Fruit fly (Drosophila melanogaster) whole organism, embryonic: ENCODE results near the gene Cyp310a1.
A peak's percentile ranks its signal among the peaks of the same experiment; 100 is the strongest.

Experiments
- Antp ChIP-seq: fragments of 200-800 bp; sonication (Bioruptor generic); optimal IDR thresholded peaks from 3 replicates; lab custom pipeline; 2016; ENCODE audit warnings: missing biosample characterization, missing genetic modification characterization
- BEAF-32 ChIP-seq: fragments of 200-800 bp; sonication (Bioruptor generic); optimal IDR thresholded peaks from 3 replicates; lab custom pipeline; 2017; ENCODE audit warnings: missing biosample characterization, missing genetic modification characterization, mild to moderate bottlenecking, moderate library complexity, missing genetic modification reagents
- CG10959 ChIP-seq: fragments of 200-800 bp; sonication (Bioruptor generic); IDR thresholded peaks from 2 replicates; pipeline ENCODE4 v1.3.6; 2022; ENCODE audit warnings: missing biosample characterization, missing genetic modification characterization
- CG12104 ChIP-seq: fragments of 200-800 bp; sonication (Bioruptor generic); optimal IDR thresholded peaks from 3 replicates; lab custom pipeline; 2016; ENCODE audit warnings: missing biosample characterization, missing genetic modification characterization
- CG12219 ChIP-seq: fragments of 200-800 bp; sonication (Bioruptor generic); optimal IDR thresholded peaks from 3 replicates; lab custom pipeline; 2018; ENCODE audit warnings: missing biosample characterization, mild to moderate bottlenecking, missing genetic modification characterization
- CG13894 ChIP-seq: fragments of 200-800 bp; sonication (Bioruptor generic); optimal IDR thresholded peaks from 3 replicates; lab custom pipeline; 2018; ENCODE audit warnings: missing biosample characterization, mild to moderate bottlenecking, missing genetic modification characterization, moderate library complexity
- CG17612 ChIP-seq: fragments of 200-800 bp; sonication (Bioruptor generic); IDR thresholded peaks from 2 replicates; pipeline ENCODE4 v1.3.6; 2022; ENCODE audit warnings: missing biosample characterization, missing genetic modification characterization
- CG4282 ChIP-seq: fragments of 200-800 bp; sonication (Bioruptor generic); optimal IDR thresholded peaks from 2 replicates; lab custom pipeline; 2016; ENCODE audit warnings: missing biosample characterization, missing genetic modification characterization
- CG6254 ChIP-seq: fragments of 200-800 bp; sonication (Bioruptor generic); optimal IDR thresholded peaks from 3 replicates; lab custom pipeline; 2017; ENCODE audit warnings: mild to moderate bottlenecking, missing biosample characterization, missing genetic modification reagents, missing genetic modification characterization
- CG6765 ChIP-seq: fragments of 200-800 bp; sonication (Bioruptor generic); optimal IDR thresholded peaks from 3 replicates; lab custom pipeline; 2017; ENCODE audit warnings: missing biosample characterization, mild to moderate bottlenecking, missing genetic modification characterization
- CG7271 ChIP-seq: fragments of 200-800 bp; sonication (Bioruptor generic); optimal IDR thresholded peaks from 2 replicates; lab custom pipeline; 2018; ENCODE audit warnings: missing biosample characterization, mild to moderate bottlenecking, missing genetic modification characterization, moderate library complexity
- CG7357 ChIP-seq: fragments of 200-800 bp; sonication (Bioruptor generic); IDR thresholded peaks from 3 replicates; pipeline ENCODE4 v1.3.6; 2022; ENCODE audit warnings: missing biosample characterization, missing genetic modification characterization
- CG8089 ChIP-seq: fragments of 200-800 bp; sonication (Bioruptor generic); optimal IDR thresholded peaks from 3 replicates; lab custom pipeline; 2016; ENCODE audit warnings: missing biosample characterization, missing genetic modification characterization
- CG9727 ChIP-seq: fragments of 200-800 bp; sonication (Bioruptor generic); optimal IDR thresholded peaks from 3 replicates; lab custom pipeline; 2017; ENCODE audit warnings: missing biosample characterization, mild to moderate bottlenecking, missing genetic modification characterization
- Dip2 ChIP-seq: fragments of 200-800 bp; sonication (Bioruptor generic); IDR thresholded peaks from 2 replicates; pipeline ENCODE4 v1.3.6; 2022; ENCODE audit warnings: missing biosample characterization, missing genetic modification characterization
- Doc3 ChIP-seq: fragments of 200-800 bp; sonication (Bioruptor generic); IDR thresholded peaks from 3 replicates; pipeline ENCODE4 v1.3.6; 2022; ENCODE audit warnings: missing biosample characterization, missing genetic modification characterization; ENCODE audit not compliant: partially characterized antibody
- Eip74EF ChIP-seq, 2 experiments: fragments of 200-800 bp in 1 of 2; fragments of >200 bp in 1 of 2; sonication (Bioruptor generic) in 1 of 2; optimal IDR thresholded peaks; 2 replicates each; lab custom pipeline; 2017 to 2019; ENCODE audit warnings: missing biosample characterization in 2 of 2, missing genetic modification characterization in 2 of 2, mild to moderate bottlenecking in 1 of 2, moderate library complexity in 1 of 2
- Fer3 ChIP-seq: fragments of 200-800 bp; sonication (Bioruptor generic); optimal IDR thresholded peaks from 2 replicates; lab custom pipeline; 2018; ENCODE audit warnings: missing biosample characterization, mild to moderate bottlenecking, missing genetic modification characterization, moderate library complexity
- Gug ChIP-seq: fragments of 200-800 bp; sonication (Bioruptor generic); IDR thresholded peaks from 4 replicates; pipeline ENCODE4 v1.3.6; 2022; ENCODE audit warnings: missing biosample characterization, missing genetic modification characterization
- HLH3B ChIP-seq: fragments of 200-800 bp; sonication (Bioruptor generic); IDR thresholded peaks from 2 replicates; pipeline ENCODE4 v1.3.6; 2022; ENCODE audit warnings: missing biosample characterization, missing genetic modification characterization
- Hr78 ChIP-seq, 2 experiments: fragments of 200-800 bp in 1 of 2; fragments of >200 bp in 1 of 2; sonication (Bioruptor generic) in 1 of 2; optimal IDR thresholded peaks; 2 replicates each; lab custom pipeline; 2017 to 2019; ENCODE audit warnings: missing biosample characterization in 2 of 2, missing genetic modification characterization in 2 of 2, mild to moderate bottlenecking in 1 of 2, moderate library complexity in 1 of 2
- Hsf ChIP-seq: fragments of 200-800 bp; sonication (Bioruptor generic); optimal IDR thresholded peaks from 3 replicates; lab custom pipeline; 2016; ENCODE audit warnings: missing biosample characterization, missing genetic modification characterization
- NFAT ChIP-seq: fragments of 200-800 bp; sonication (Bioruptor generic); IDR thresholded peaks from 2 replicates; pipeline ENCODE4 v1.3.6; 2022; ENCODE audit warnings: missing biosample characterization, missing genetic modification characterization
- NK7.1 ChIP-seq: fragments of 200-800 bp; sonication (Bioruptor generic); optimal IDR thresholded peaks from 3 replicates; lab custom pipeline; 2016; ENCODE audit warnings: missing biosample characterization, missing genetic modification characterization
- Rx ChIP-seq: fragments of 200-800 bp; sonication (Bioruptor generic); IDR thresholded peaks from 2 replicates; pipeline ENCODE4 v1.3.6; 2022; ENCODE audit warnings: missing biosample characterization, missing genetic modification characterization
- Scr ChIP-seq: fragments of 200-800 bp; sonication (Bioruptor generic); IDR thresholded peaks from 2 replicates; pipeline ENCODE4 v1.3.6; 2022; ENCODE audit warnings: missing biosample characterization, missing genetic modification characterization; ENCODE audit not compliant: partially characterized antibody
- Taf1 ChIP-seq: fragments of 200-800 bp; sonication (Bioruptor generic); IDR thresholded peaks from 2 replicates; pipeline ENCODE4 v1.3.6; 2022; ENCODE audit warnings: missing biosample characterization, missing genetic modification characterization
- esg ChIP-seq: fragments of 200-800 bp; sonication (Bioruptor generic); conservative IDR thresholded peaks from 2 replicates; pipeline ENCODE4 v1.3.6; 2022; ENCODE audit warnings: missing biosample characterization, missing genetic modification characterization
- exex ChIP-seq: fragments of 200-800 bp; sonication (Bioruptor generic); optimal IDR thresholded peaks from 4 replicates; lab custom pipeline; 2018; ENCODE audit warnings: missing biosample characterization, mild to moderate bottlenecking, missing genetic modification characterization, moderate library complexity
- eyg ChIP-seq: fragments of 200-800 bp; sonication (Bioruptor generic); optimal IDR thresholded peaks from 3 replicates; lab custom pipeline; 2016; ENCODE audit warnings: missing biosample characterization, missing genetic modification characterization
- ham ChIP-seq: fragments of 200-800 bp; sonication (Bioruptor generic); IDR thresholded peaks from 2 replicates; pipeline ENCODE4 v1.3.6; 2022; ENCODE audit warnings: missing biosample characterization, missing genetic modification characterization
- ind ChIP-seq: fragments of 200-800 bp; sonication (Bioruptor generic); optimal IDR thresholded peaks from 3 replicates; lab custom pipeline; 2016; ENCODE audit warnings: missing biosample characterization, missing genetic modification characterization
- inv ChIP-seq: fragments of 200-800 bp; sonication (Bioruptor generic); IDR thresholded peaks from 2 replicates; pipeline ENCODE4 v1.3.6; 2022; ENCODE audit warnings: missing biosample characterization, missing genetic modification characterization; ENCODE audit not compliant: partially characterized antibody
- lbe ChIP-seq: fragments of 200-800 bp; sonication (Bioruptor generic); optimal IDR thresholded peaks from 2 replicates; lab custom pipeline; 2016; ENCODE audit warnings: missing biosample characterization, mild to moderate bottlenecking, missing genetic modification characterization
- mirr ChIP-seq: fragments of 200-800 bp; sonication (Bioruptor generic); optimal IDR thresholded peaks from 3 replicates; lab custom pipeline; 2018; ENCODE audit warnings: missing biosample characterization, mild to moderate bottlenecking, missing genetic modification characterization
- pan ChIP-seq, 4 experiments: fragments of >200 bp in 3 of 4; fragments of 200-800 bp in 1 of 4; sonication (Bioruptor generic) in 1 of 4; optimal IDR thresholded peaks in 3 of 4; IDR thresholded peaks in 1 of 4; 2 replicates each; pipeline versions ENCODE4 v1.3.6 to Lab custom; 2017 to 2022; ENCODE audit warnings: missing biosample characterization in 2 of 4, missing genetic modification characterization in 2 of 4, mixed read lengths in 1 of 4
- peb ChIP-seq: fragments of 200-800 bp; sonication (Bioruptor generic); IDR thresholded peaks from 2 replicates; pipeline ENCODE4 v1.3.6; 2022; ENCODE audit warnings: missing biosample characterization, missing genetic modification characterization
- phol ChIP-seq: fragments of 200-800 bp; sonication (Bioruptor generic); optimal IDR thresholded peaks from 3 replicates; lab custom pipeline; 2018; ENCODE audit warnings: missing biosample characterization, mild to moderate bottlenecking, missing genetic modification characterization, moderate library complexity
- pita ChIP-seq: fragments of 200-800 bp; sonication (Bioruptor generic); optimal IDR thresholded peaks from 2 replicates; lab custom pipeline; 2017; ENCODE audit warnings: missing biosample characterization, mild to moderate bottlenecking, missing genetic modification characterization
- pros ChIP-seq: fragments of 200-800 bp; sonication (Bioruptor generic); optimal IDR thresholded peaks from 3 replicates; lab custom pipeline; 2019; ENCODE audit warnings: missing biosample characterization, mild to moderate bottlenecking, missing genetic modification characterization, moderate library complexity
- salm ChIP-seq: fragments of 200-800 bp; sonication (Bioruptor generic); optimal IDR thresholded peaks from 2 replicates; lab custom pipeline; 2018; ENCODE audit warnings: missing biosample characterization, mild to moderate bottlenecking, missing genetic modification characterization
- slbo ChIP-seq: fragments of 200-800 bp; sonication (Bioruptor generic); IDR thresholded peaks from 2 replicates; pipeline ENCODE4 v1.3.6; 2022; ENCODE audit warnings: missing biosample characterization, missing genetic modification characterization
- sug ChIP-seq: fragments of 200-800 bp; optimal IDR thresholded peaks from 2 replicates; lab custom pipeline; 2019; ENCODE audit warnings: missing biosample characterization, mild to moderate bottlenecking, missing genetic modification characterization, moderate library complexity
- tap ChIP-seq: fragments of 200-800 bp; optimal IDR thresholded peaks from 3 replicates; lab custom pipeline; 2019; ENCODE audit warnings: missing biosample characterization, mild to moderate bottlenecking, missing genetic modification characterization, moderate library complexity
- tgo ChIP-seq: fragments of 200-800 bp; sonication (Bioruptor generic); IDR thresholded peaks from 3 replicates; pipeline ENCODE4 v1.3.6; 2022; ENCODE audit warnings: missing biosample characterization, missing genetic modification characterization
- ttk ChIP-seq: fragments of 200-800 bp; sonication (Bioruptor generic); IDR thresholded peaks from 2 replicates; pipeline ENCODE4 v2.1.2; 2022; ENCODE audit warnings: missing biosample characterization, missing genetic modification characterization
- wek ChIP-seq: fragments of 200-800 bp; sonication (Bioruptor generic); optimal IDR thresholded peaks from 3 replicates; lab custom pipeline; 2018; ENCODE audit warnings: missing biosample characterization, mild to moderate bottlenecking, missing genetic modification characterization, moderate library complexity

Gene Cyp310a1

DNA sequence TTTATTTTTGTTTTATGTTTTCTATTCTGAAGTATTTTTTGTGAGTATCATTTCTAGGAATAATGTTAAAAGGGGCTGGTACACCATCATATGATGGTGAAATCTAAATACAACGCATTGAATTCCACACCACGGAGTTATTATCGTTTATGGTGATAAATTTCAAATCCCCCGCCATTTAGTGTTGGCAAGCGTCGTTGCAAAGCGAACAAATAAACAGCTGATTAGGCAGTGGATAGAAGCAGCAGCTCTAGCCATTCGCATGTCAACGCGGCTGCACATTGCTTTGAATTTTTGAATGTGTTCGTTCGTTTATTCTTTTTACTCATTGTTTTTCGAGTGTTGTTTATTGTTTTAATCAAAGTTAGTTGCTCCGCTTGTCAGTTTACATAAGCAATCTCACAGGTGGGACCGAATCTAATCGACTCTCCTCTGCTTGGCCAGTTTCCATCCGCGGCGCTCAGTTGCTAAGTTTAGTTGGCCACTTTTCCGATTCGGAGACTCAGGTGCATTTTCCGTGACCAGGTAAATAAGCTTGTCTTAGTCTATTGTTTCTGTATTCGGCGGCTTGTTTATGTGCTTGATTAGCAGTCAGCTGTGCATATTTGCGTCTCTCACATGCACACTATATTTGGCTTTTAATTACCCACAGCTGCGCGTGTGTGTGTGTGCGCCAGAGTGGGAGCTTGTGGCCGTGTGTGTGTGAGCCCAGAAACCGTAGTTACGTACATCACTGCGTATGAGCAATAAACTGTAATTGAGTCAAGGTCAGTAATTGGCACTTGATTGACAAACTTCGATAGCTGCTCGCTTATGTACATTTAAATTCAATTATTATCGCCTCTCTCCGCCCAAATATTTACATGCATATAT lies 24.4 kb upstream of the Cyp310a1 start, which contains the start of the genes Mst36Fa and CG31751 (continued):
- TF ChIP-seq CG6254 (GFP tag; lab: Kevin White, UChicago), result peak; percentile 55
- TF ChIP-seq wek (GFP tag; lab: Kevin White, UChicago), result peak; percentile 88
- no peak; the same call in 1 of the 2 replicates for TF ChIP-seq NFAT
- no peak for TF ChIP-seq ham
- peak; percentile 80 for TF ChIP-seq Fer3 (tag; lab: Kevin White, UChicago)
- TF ChIP-seq Gug, result no peak
- TF ChIP-seq pros (GFP tag; lab: Kevin White, UChicago), result no peak
- no peak for TF ChIP-seq esg (GFP tag; lab: Robert Waterston, UW)
- no peak for TF ChIP-seq Doc3 (GFP tag; lab: Robert Waterston, UW)
- TF ChIP-seq Hsf (GFP tag; lab: Kevin White, UChicago), result peak; percentile 64
- TF ChIP-seq peb (GFP tag; lab: Robert Waterston, UW), result no peak
- peak; percentile 45 for TF ChIP-seq slbo (GFP tag; lab: Robert Waterston, UW)
- TF ChIP-seq Scr (GFP tag; lab: Robert Waterston, UW), result no peak
- TF ChIP-seq Rx (GFP tag; lab: Robert Waterston, UW), result no peak
- peak; percentile 87 for TF ChIP-seq CG6765
- peak; percentile 81 for TF ChIP-seq NK7.1 (GFP tag; lab: Kevin White, UChicago)
- peak; percentile 63 for TF ChIP-seq tap (tag; lab: Kevin White, UChicago)
- TF ChIP-seq CG7357 (GFP tag; lab: Robert Waterston, UW), result no peak
- TF ChIP-seq tgo, result peak; percentile 28; the same call in 1 of the 3 replicates
- no peak for TF ChIP-seq Dip2 (GFP tag; lab: Robert Waterston, UW)
- 0 out of 2 replicates have a peak, but pooled peaks have one; percentile 15 for TF ChIP-seq Taf1
- peak; percentile 68 for TF ChIP-seq CG13894 (tag; lab: Kevin White, UChicago)
- peak; percentile 94 for TF ChIP-seq mirr (GFP tag; lab: Kevin White, UChicago)
- TF ChIP-seq BEAF-32, result peak; percentile 27
- TF ChIP-seq salm (tag; lab: Kevin White, UChicago), result peak; percentile 73
- TF ChIP-seq pan (optimal IDR thresholded peaks at IDR 0.05; lab: Kevin White, UChicago), result no peak
- TF ChIP-seq pan (GFP tag; optimal IDR thresholded peaks at IDR 0.05 in 1 of 2, IDR thresholded peaks at IDR 0.05 in 1 of 2), result peak in 1 of 2 experiments; percentile 60
- no peak for TF ChIP-seq CG17612 (GFP tag; lab: Robert Waterston, UW)
- peak; percentile 85 for TF ChIP-seq CG8089 (GFP tag; lab: Kevin White, UChicago)
- peak; percentile 78 for TF ChIP-seq exex (tag; lab: Kevin White, UChicago)
- TF ChIP-seq sug (tag; lab: Kevin White, UChicago), result peak; percentile 96
- TF ChIP-seq CG7271 (tag; lab: Kevin White, UChicago), result no peak
- peak; percentile 71 for TF ChIP-seq CG4282 (GFP tag; lab: Kevin White, UChicago)
- no peak for TF ChIP-seq lbe (GFP tag; lab: Kevin White, UChicago)
- TF ChIP-seq CG12219, result peak; percentile 82
- TF ChIP-seq ttk (GFP tag; lab: Robert Waterston, UW), result no peak
- peak; percentile 6 for TF ChIP-seq ind (GFP tag; lab: Kevin White, UChicago)
- TF ChIP-seq eyg, result peak; percentile 81
- TF ChIP-seq CG9727 (GFP tag; lab: Kevin White, UChicago), result peak; percentile 77
- TF ChIP-seq Hr78 (GFP tag; optimal IDR thresholded peaks at IDR 0.05; lab: Kevin White, UChicago), result peak in 1 of 2 experiments; percentile 63
- TF ChIP-seq phol (tag; lab: Kevin White, UChicago), result peak; percentile 9
- peak in 1 of 2 experiments; percentile 75 for TF ChIP-seq Eip74EF (GFP tag; optimal IDR thresholded peaks at IDR 0.05; lab: Kevin White, UChicago)
- TF ChIP-seq inv (GFP tag; lab: Robert Waterston, UW), result no peak
- peak; percentile 68 for TF ChIP-seq Antp (GFP tag; lab: Kevin White, UChicago)
- TF ChIP-seq CG12104, result peak; percentile 73
- TF ChIP-seq HLH3B (GFP tag; lab: Robert Waterston, UW), result peak; percentile 71; the same call in 1 of the 2 replicates
- no peak for TF ChIP-seq pita (GFP tag; lab: Kevin White, UChicago)
- no peak for TF ChIP-seq CG10959 (GFP tag; lab: Robert Waterston, UW)
